Worm (Caenorhabditis elegans): ENCODE results near the gene bus-2.
A peak's percentile ranks its signal among the peaks of the same experiment; 100 is the strongest.

The bus-2 gene

DNA sequence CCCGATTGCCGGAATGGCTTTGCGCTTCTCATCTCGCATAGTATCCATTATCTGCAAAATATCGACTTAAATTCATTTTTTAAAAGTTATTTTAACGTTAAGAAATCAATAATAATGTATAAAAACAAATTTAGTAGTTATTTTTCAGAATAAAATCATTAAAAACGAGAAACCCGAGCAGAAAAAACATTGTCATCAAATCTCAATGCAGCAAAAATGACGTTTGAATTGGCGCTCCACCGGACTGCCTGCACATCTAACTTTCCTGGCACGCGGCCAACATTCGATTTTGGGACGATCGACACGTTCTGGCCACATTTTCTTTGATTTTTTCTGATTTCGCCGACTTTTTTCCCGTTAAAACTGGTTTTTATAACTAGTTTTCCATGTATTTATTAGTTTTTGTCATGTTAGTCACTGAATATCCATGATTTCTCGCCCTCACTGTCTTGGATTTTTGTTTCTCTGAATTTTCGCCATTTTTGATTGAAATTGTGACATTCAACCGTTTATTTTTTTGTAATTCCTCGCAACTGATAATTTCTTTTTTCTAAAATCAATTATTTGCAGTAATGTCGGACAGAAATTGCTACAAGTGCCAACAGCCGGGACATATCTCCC is 10.1 kb downstream of the bus-2 start, which contains the start of the genes pbs-1 and K08D12.3 (continued):
- TF ChIP-seq mdt-29 (GFP tag; IDR thresholded peaks at IDR 0.05) (no peak), F10B5.3 (tag; optimal IDR thresholded peaks at IDR 0.05) (peak; percentile 19), ceh-62 (tag; optimal IDR thresholded peaks at IDR 0.05) (no peak), spr-1 (tag; optimal IDR thresholded peaks at IDR 0.05) (no peak), unc-62 (GFP tag; optimal IDR thresholded peaks at IDR 0.05 in 1 of 2) (no peak), unc-62 (tag; optimal IDR thresholded peaks at IDR 0.05) (no peak), snpc-1.2 (GFP tag; IDR thresholded peaks at IDR 0.05) (0 out of 2 replicates have a peak, but pooled peaks have one; percentile 40), mes-2 (tag; optimal IDR thresholded peaks at IDR 0.05; ENCODE audit: poor library complexity, severe bottlenecking) (peak; percentile 83), ZK337.2 (GFP tag; IDR thresholded peaks at IDR 0.05) (no peak), skn-1 (tag; optimal IDR thresholded peaks at IDR 0.05) (no peak), lsy-2 (tag; optimal IDR thresholded peaks at IDR 0.05) (peak in 1 of 2 experiments; percentile 92), ceh-28 (tag; optimal IDR thresholded peaks at IDR 0.05) (no peak), ama-1 (optimal IDR thresholded peaks at IDR 0.05) (peak; percentile 27), daf-8 (GFP tag; IDR thresholded peaks at IDR 0.05) (no peak), spr-3 (GFP tag; optimal IDR thresholded peaks at IDR 0.05) (no peak), lim-7 (GFP tag; IDR thresholded peaks at IDR 0.05) (no peak), lin-38 (GFP tag; IDR thresholded peaks at IDR 0.05) (peak; percentile 81), tra-1 (GFP tag; IDR thresholded peaks at IDR 0.05) (no peak), lin-15B (tag; optimal IDR thresholded peaks at IDR 0.05) (no peak), D1046.2 (GFP tag; IDR thresholded peaks at IDR 0.05) (no peak), vab-7 (GFP tag; IDR thresholded peaks at IDR 0.05) (no peak), mxl-2 (GFP tag; conservative IDR thresholded peaks at IDR 0.05) (no peak), Y48G9A.11 (GFP tag; IDR thresholded peaks at IDR 0.05) (no peak), hmg-1.1 (GFP tag; IDR thresholded peaks at IDR 0.05) (no peak; the same call in 1 of the 2 replicates), nhr-42 (GFP tag; IDR thresholded peaks at IDR 0.05) (0 out of 2 replicates have a peak, but pooled peaks have one; percentile 26), duxl-1 (tag; optimal IDR thresholded peaks at IDR 0.05; ENCODE audit: poor library complexity) (peak; percentile 6), zip-11 (GFP tag; IDR thresholded peaks at IDR 0.05) (no peak), aha-1 (tag) (peak; percentile 71), T20F7.1 (GFP tag; optimal IDR thresholded peaks at IDR 0.05) (no peak), F49E8.2 (tag; optimal IDR thresholded peaks at IDR 0.05; ENCODE audit: borderline replicate concordance) (no peak), mep-1 (tag; optimal IDR thresholded peaks at IDR 0.05) (peak; percentile 81), ceh-20 (GFP tag; IDR thresholded peaks at IDR 0.05) (no peak), R02D3.7 (tag; optimal IDR thresholded peaks at IDR 0.05) (no peak), Y5F2A.4 (GFP tag; optimal IDR thresholded peaks at IDR 0.05) (no peak), cey-2 (tag; optimal IDR thresholded peaks at IDR 0.05; ENCODE audit: borderline replicate concordance, insufficient read depth) (no peak), zfp-2 (tag; optimal IDR thresholded peaks at IDR 0.05) (peak; percentile 93), nhr-28 (tag; optimal IDR thresholded peaks at IDR 0.05) (peak; percentile 39), ctbp-1 (GFP tag; IDR thresholded peaks at IDR 0.05) (0 out of 2 replicates have a peak, but pooled peaks have one; percentile 44), ztf-7 (tag; optimal IDR thresholded peaks at IDR 0.05) (peak; percentile 35), mdl-1 (tag; optimal IDR thresholded peaks at IDR 0.05) (peak in 1 of 2 experiments; percentile 49), madf-5 (GFP tag; IDR thresholded peaks at IDR 0.05) (no peak), php-3 (GFP tag; IDR thresholded peaks at IDR 0.05) (no peak), tag-97 (GFP tag; IDR thresholded peaks at IDR 0.05) (no peak), F44E2.7 (GFP tag; IDR thresholded peaks at IDR 0.05) (no peak), nhr-77 (tag; optimal IDR thresholded peaks at IDR 0.05) (peak; percentile 14), dpl-1 (GFP tag; optimal IDR thresholded peaks at IDR 0.05) (peak; percentile 93), nhr-102 (tag; optimal IDR thresholded peaks at IDR 0.05) (peak; percentile 75), ZK546.5 (tag; optimal IDR thresholded peaks at IDR 0.05) (peak; percentile 57 to 92), jun-1 (tag; optimal IDR thresholded peaks at IDR 0.05) (no peak), lin-1 (GFP tag; IDR thresholded peaks at IDR 0.05) (no peak), dmd-6 (GFP tag; IDR thresholded peaks at IDR 0.05) (peak; percentile 58)
